Worm (Caenorhabditis elegans) whole organism, early embryonic: Measurements from ENCODE around the gene str-77.

ENCODE experiments used
- B0310.2 ChIP-seq: sonication (generic microtip); optimal IDR thresholded peaks from 2 replicates; lab custom pipeline; 2016; ENCODE audit warnings: mild to moderate bottlenecking, missing genetic modification characterization, missing compliant biosample characterization
- F13C5.2 ChIP-seq: sonication (generic microtip); optimal IDR thresholded peaks from 2 replicates; lab custom pipeline; 2017; ENCODE audit warnings: mild to moderate bottlenecking, missing genetic modification characterization, inconsistent platforms, missing compliant biosample characterization
- aly-1 ChIP-seq: sonication (generic microtip); optimal IDR thresholded peaks from 2 replicates; lab custom pipeline; 2016; ENCODE audit warnings: missing genetic modification characterization, missing compliant biosample characterization
- ama-1 ChIP-seq: fragments of 150-350 bp; optimal IDR thresholded peaks from 2 replicates; lab custom pipeline; 2014
- ceh-13 ChIP-seq: fragments of 200-800 bp; sonication (Bioruptor generic); optimal IDR thresholded peaks from 2 replicates; lab custom pipeline; 2018; ENCODE audit warnings: mild to moderate bottlenecking, missing genetic modification characterization, missing compliant biosample characterization
- ceh-36 ChIP-seq: sonication (generic microtip); optimal IDR thresholded peaks from 2 replicates; lab custom pipeline; 2016; ENCODE audit warnings: missing genetic modification characterization, inconsistent platforms, missing compliant biosample characterization
- ets-7 ChIP-seq: sonication (generic microtip); optimal IDR thresholded peaks from 2 replicates; lab custom pipeline; 2016; ENCODE audit warnings: missing genotype, missing genetic modification characterization, missing compliant biosample characterization
- flt-1 ChIP-seq: fragments of 200-800 bp; sonication (Bioruptor generic); IDR thresholded peaks from 2 replicates; pipeline ENCODE4 v1.3.6; 2022; ENCODE audit warnings: missing genetic modification characterization, missing compliant biosample characterization
- hmbx-1 ChIP-seq: sonication (generic microtip); optimal IDR thresholded peaks from 2 replicates; lab custom pipeline; 2016; ENCODE audit warnings: mild to moderate bottlenecking, missing genetic modification characterization, missing compliant biosample characterization
- hmg-4 ChIP-seq: fragments of 200-800 bp; sonication (Bioruptor generic); optimal IDR thresholded peaks from 2 replicates; lab custom pipeline; 2018; ENCODE audit warnings: mild to moderate bottlenecking, missing genetic modification characterization, missing compliant biosample characterization
- hnd-1 ChIP-seq: sonication (generic microtip); optimal IDR thresholded peaks from 2 replicates; lab custom pipeline; 2016; ENCODE audit warnings: missing genetic modification characterization, missing compliant biosample characterization
- pes-1 ChIP-seq: fragments of 200-800 bp; sonication (Bioruptor generic); IDR thresholded peaks from 2 replicates; pipeline ENCODE4 v1.3.6; 2022; ENCODE audit warnings: missing genetic modification reagents, missing genetic modification characterization, missing compliant biosample characterization
- scrt-1 ChIP-seq: fragments of 200-800 bp; sonication (Bioruptor generic); IDR thresholded peaks from 2 replicates; pipeline ENCODE4 v1.3.6; 2022; ENCODE audit warnings: missing genetic modification characterization, missing compliant biosample characterization
- sea-1 ChIP-seq: fragments of 200-800 bp; sonication (Bioruptor generic); conservative IDR thresholded peaks from 2 replicates; pipeline ENCODE4 v1.3.6; 2022; ENCODE audit warnings: missing genetic modification characterization, missing compliant biosample characterization
- tbx-11 ChIP-seq: fragments of 200-800 bp; sonication (Bioruptor generic); IDR thresholded peaks from 2 replicates; pipeline ENCODE4 v1.3.6; 2022; ENCODE audit warnings: missing genetic modification characterization, missing compliant biosample characterization
- tbx-37 ChIP-seq: fragments of 200-800 bp; sonication (Bioruptor generic); conservative IDR thresholded peaks from 2 replicates; pipeline ENCODE4 v1.3.6; 2022; ENCODE audit warnings: missing genetic modification reagents, missing genetic modification characterization, missing compliant biosample characterization
- tra-4 ChIP-seq: sonication (generic microtip); optimal IDR thresholded peaks from 2 replicates; lab custom pipeline; 2017; ENCODE audit warnings: missing genetic modification characterization, missing compliant biosample characterization

The str-77 gene

ce11 chrV:17706217-17706806 lies 12.4 kb upstream of the str-77 start:
- TF ChIP-seq flt-1 (no peak), ceh-36 (tag; lab: Kevin White, UChicago) (no peak), sea-1 (GFP tag; lab: Robert Waterston, UW) (no peak), scrt-1 (no peak), pes-1 (GFP tag; lab: Robert Waterston, UW) (no peak), ama-1 (lab: Kevin White, UChicago) (no peak), tbx-37 (GFP tag; lab: Robert Waterston, UW) (no peak), hnd-1 (no peak), hmbx-1 (tag; lab: Kevin White, UChicago) (no peak), tbx-11 (GFP tag; lab: Robert Waterston, UW) (no peak), aly-1 (tag; lab: Kevin White, UChicago) (no peak)

- TF ChIP-seq tbx-11 (GFP tag; lab: Robert Waterston, UW) (no peak), scrt-1 (no peak), B0310.2 (tag; lab: Kevin White, UChicago) (no peak), ceh-13 (GFP tag; lab: Kevin White, UChicago) (no peak), ets-7 (tag; lab: Kevin White, UChicago) (no peak), hmbx-1 (tag; lab: Kevin White, UChicago) (no peak), sea-1 (GFP tag; lab: Robert Waterston, UW) (no peak), hmg-4 (GFP tag; lab: Kevin White, UChicago) (no peak), tra-4 (tag; lab: Kevin White, UChicago) (no peak), F13C5.2 (tag; lab: Kevin White, UChicago) (no peak), hnd-1 (no peak), aly-1 (tag; lab: Kevin White, UChicago) (no peak), pes-1 (GFP tag; lab: Robert Waterston, UW) (no peak), flt-1 (no peak), ama-1 (lab: Kevin White, UChicago) (no peak), tbx-37 (GFP tag; lab: Robert Waterston, UW) (no peak)
These were observed 11.7 kb upstream of the str-77 start, which contains the start of gene srh-31 for ce11 chrV:17707022-17707421. TSS of gene srh-31 (plus strand) at chrV:17707322.

ce11 chrV:17712349-17712748 lies 6.4 kb upstream of the str-77 start:
- TF ChIP-seq aly-1 (tag; lab: Kevin White, UChicago) (no peak), flt-1 (no peak), ceh-36 (tag; lab: Kevin White, UChicago) (no peak)

- TF ChIP-seq ceh-13 (GFP tag; lab: Kevin White, UChicago), result no peak
- TF ChIP-seq scrt-1, result no peak
- no peak for TF ChIP-seq ets-7 (tag; lab: Kevin White, UChicago)
- no peak for TF ChIP-seq tra-4 (tag; lab: Kevin White, UChicago)
- TF ChIP-seq flt-1, result no peak
- no peak for TF ChIP-seq hmbx-1 (tag; lab: Kevin White, UChicago)
- no peak for TF ChIP-seq ceh-36 (tag; lab: Kevin White, UChicago)
- TF ChIP-seq aly-1 (tag; lab: Kevin White, UChicago), result no peak
- no peak for TF ChIP-seq sea-1 (GFP tag; lab: Robert Waterston, UW)
- no peak for TF ChIP-seq hmg-4 (GFP tag; lab: Kevin White, UChicago)
- TF ChIP-seq B0310.2 (tag; lab: Kevin White, UChicago), result no peak
- TF ChIP-seq ama-1 (lab: Kevin White, UChicago), result no peak
- TF ChIP-seq tbx-37 (GFP tag; lab: Robert Waterston, UW), result no peak
- no peak for TF ChIP-seq tbx-11 (GFP tag; lab: Robert Waterston, UW)
- no peak for TF ChIP-seq hnd-1
These were observed 4.4 kb upstream of the str-77 start, which contains the start of gene twk-33 for ce11 chrV:17714330-17714729. TSS of gene twk-33 (minus strand) at chrV:17714377.

ce11 chrV:17721709-17722108 lies 3.0 kb downstream of the str-77 start:
- TF ChIP-seq aly-1 (tag; lab: Kevin White, UChicago), result no peak
- TF ChIP-seq flt-1, result no peak
- TF ChIP-seq tra-4 (tag; lab: Kevin White, UChicago), result no peak

- no peak for TF ChIP-seq tbx-37 (GFP tag; lab: Robert Waterston, UW)
- TF ChIP-seq hnd-1, result no peak
- TF ChIP-seq aly-1 (tag; lab: Kevin White, UChicago), result no peak
- TF ChIP-seq ceh-13 (GFP tag; lab: Kevin White, UChicago), result no peak
- no peak for TF ChIP-seq F13C5.2 (tag; lab: Kevin White, UChicago)
- TF ChIP-seq pes-1 (GFP tag; lab: Robert Waterston, UW), result no peak
- TF ChIP-seq B0310.2 (tag; lab: Kevin White, UChicago), result no peak
- TF ChIP-seq ama-1 (lab: Kevin White, UChicago), result no peak
- TF ChIP-seq hmbx-1 (tag; lab: Kevin White, UChicago), result no peak
- TF ChIP-seq ets-7 (tag; lab: Kevin White, UChicago), result no peak
- TF ChIP-seq scrt-1, result no peak
- TF ChIP-seq sea-1 (GFP tag; lab: Robert Waterston, UW), result no peak
These were observed 3.8 kb downstream of the str-77 start for ce11 chrV:17722553-17722952.

ce11 chrV:17723142-17723781 lies 4.5 kb downstream of the str-77 start:
- no peak for TF ChIP-seq B0310.2 (tag; lab: Kevin White, UChicago)
- no peak for TF ChIP-seq hnd-1
- no peak for TF ChIP-seq sea-1 (GFP tag; lab: Robert Waterston, UW)
- TF ChIP-seq ets-7 (tag; lab: Kevin White, UChicago), result no peak
- no peak for TF ChIP-seq hmbx-1 (tag; lab: Kevin White, UChicago)
- TF ChIP-seq tra-4 (tag; lab: Kevin White, UChicago), result no peak
- TF ChIP-seq flt-1, result no peak
- no peak for TF ChIP-seq ceh-36 (tag; lab: Kevin White, UChicago)
- no peak for TF ChIP-seq ama-1 (lab: Kevin White, UChicago)
- no peak for TF ChIP-seq tbx-37 (GFP tag; lab: Robert Waterston, UW)
- no peak for TF ChIP-seq aly-1 (tag; lab: Kevin White, UChicago)
